Fruit fly (Drosophila melanogaster): ENCODE data around the gene CG8750.

CG8750 gene

dm6 chr3L:13863365-13863775 lies 20.6 kb upstream of the CG8750 start (continued):
- TF ChIP-seq CG2120 (GFP tag; optimal IDR thresholded peaks at IDR 0.05) (no peak), GATAe (GFP tag; conservative IDR thresholded peaks at IDR 0.05) (no peak), CG11456 (GFP tag; IDR thresholded peaks at IDR 0.05) (no peak), Awh (GFP tag; IDR thresholded peaks at IDR 0.05) (no peak), dmrt11E (tag; optimal IDR thresholded peaks at IDR 0.05) (peak; percentile 11), cas (GFP tag; IDR thresholded peaks at IDR 0.05) (no peak), Dek (tag; optimal IDR thresholded peaks at IDR 0.05) (no peak), CG18599 (GFP tag; optimal IDR thresholded peaks at IDR 0.05) (peak; percentile 8), CG33557 (GFP tag; optimal IDR thresholded peaks at IDR 0.05) (peak; percentile 11), CG6683 (GFP tag; optimal IDR thresholded peaks at IDR 0.05) (no peak), CG6854 (GFP tag; optimal IDR thresholded peaks at IDR 0.05) (no peak), CG11093 (GFP tag; IDR thresholded peaks at IDR 0.05) (no peak), kni (GFP tag; optimal IDR thresholded peaks at IDR 0.05) (peak; percentile 85), CG10565 (GFP tag; optimal IDR thresholded peaks at IDR 0.05) (no peak), Tbp (GFP tag; optimal IDR thresholded peaks at IDR 0.05) (no peak), Sox100B (GFP tag; optimal IDR thresholded peaks at IDR 0.05) (no peak), Vsx1 (GFP tag; optimal IDR thresholded peaks at IDR 0.05) (no peak), pzg (GFP tag; optimal IDR thresholded peaks at IDR 0.05) (no peak), Antp (GFP tag; optimal IDR thresholded peaks at IDR 0.05) (no peak), onecut (GFP tag; IDR thresholded peaks at IDR 0.05) (0 out of 2 replicates have a peak, but pooled peaks have one; percentile 3), CG5953 (GFP tag; IDR thresholded peaks at IDR 0.05) (no peak), CG3995 (GFP tag; optimal IDR thresholded peaks at IDR 0.05) (no peak), CG18476 (GFP tag; optimal IDR thresholded peaks at IDR 0.05) (no peak), zf30C (GFP tag; optimal IDR thresholded peaks at IDR 0.05) (no peak), lilli (GFP tag; optimal IDR thresholded peaks at IDR 0.05) (no peak), CG7786 (GFP tag; optimal IDR thresholded peaks at IDR 0.05) (no peak), sc (optimal IDR thresholded peaks at IDR 0.05) (no peak), sc (GFP tag; optimal IDR thresholded peaks at IDR 0.05) (peak; percentile 8), repo (GFP tag; optimal IDR thresholded peaks at IDR 0.05) (no peak), CG2889 (GFP tag; IDR thresholded peaks at IDR 0.05) (no peak), CG6791 (GFP tag; IDR thresholded peaks at IDR 0.05; ENCODE audit: partially characterized antibody) (peak; percentile 57; the same call in 2 of the 3 replicates), stwl (tag; optimal IDR thresholded peaks at IDR 0.05) (no peak), CG10543 (GFP tag; optimal IDR thresholded peaks at IDR 0.05) (peak; percentile 61), Hr78 (GFP tag; optimal IDR thresholded peaks at IDR 0.05) (peak in 1 of 2 experiments; percentile 44), PHDP (tag; optimal IDR thresholded peaks at IDR 0.05) (no peak), otp (GFP tag; IDR thresholded peaks at IDR 0.05) (no peak), E2f2 (GFP tag; IDR thresholded peaks at IDR 0.05) (no peak), CG1233 (GFP tag; optimal IDR thresholded peaks at IDR 0.05) (no peak), CG4424 (GFP tag; optimal IDR thresholded peaks at IDR 0.05) (no peak), CG9932 (GFP tag; IDR thresholded peaks at IDR 0.05) (no peak), CrebB (tag; optimal IDR thresholded peaks at IDR 0.05) (no peak), wek (GFP tag; optimal IDR thresholded peaks at IDR 0.05) (no peak), CG1603 (tag; optimal IDR thresholded peaks at IDR 0.05) (no peak), Dp (GFP tag; optimal IDR thresholded peaks at IDR 0.05) (no peak), Side (GFP tag; optimal IDR thresholded peaks at IDR 0.05) (no peak), cwo (GFP tag; optimal IDR thresholded peaks at IDR 0.05) (peak; percentile 100)

Data from whole organism, embryonic.